Worm (Caenorhabditis elegans) whole organism, L4 larva: ENCODE data around the gene tag-77.
"Not testable (repeated sequence)": the region's sequence is repeated elsewhere in the genome, so short reads cannot be mapped to it uniquely, and the experiment has no call there.

Experiments
- F10B5.3 ChIP-seq: sonication (generic microtip); optimal IDR thresholded peaks from 2 replicates; lab custom pipeline; 2016; ENCODE audit warnings: mild to moderate bottlenecking, missing genetic modification characterization, missing compliant biosample characterization
- F26F4.8 ChIP-seq: fragments of 200-800 bp; sonication (Bioruptor generic); conservative IDR thresholded peaks from 2 replicates; pipeline ENCODE4 v1.3.6; 2022; ENCODE audit warnings: missing genetic modification characterization, missing compliant biosample characterization
- F49E8.2 ChIP-seq: sonication (generic microtip); optimal IDR thresholded peaks from 2 replicates; lab custom pipeline; 2016; ENCODE audit warnings: missing compliant biosample characterization, mild to moderate bottlenecking, missing genetic modification characterization, borderline replicate concordance
- T20F7.1 ChIP-seq: fragments of 200-800 bp; sonication (Bioruptor generic); optimal IDR thresholded peaks from 2 replicates; lab custom pipeline; 2018; ENCODE audit warnings: mild to moderate bottlenecking, missing genetic modification characterization, missing compliant biosample characterization
- T26A8.4 ChIP-seq: fragments of 200-800 bp; sonication (Bioruptor generic); IDR thresholded peaks from 2 replicates; pipeline ENCODE4 v1.3.6; 2022; ENCODE audit warnings: missing genetic modification characterization, missing compliant biosample characterization
- Y105C5A.15 ChIP-seq: fragments of 200-800 bp; sonication (Bioruptor generic); IDR thresholded peaks from 2 replicates; pipeline ENCODE4 v1.3.6; 2022; ENCODE audit warnings: missing genetic modification characterization, missing compliant biosample characterization
- Y75B8A.6 ChIP-seq: fragments of 200-800 bp; sonication (Bioruptor generic); IDR thresholded peaks from 2 replicates; pipeline ENCODE4 v1.3.6; 2022; ENCODE audit warnings: missing genetic modification reagents, missing genetic modification characterization, missing compliant biosample characterization
- ZK337.2 ChIP-seq: fragments of 200-800 bp; sonication (Bioruptor generic); IDR thresholded peaks from 2 replicates; pipeline ENCODE4 v1.3.6; 2022; ENCODE audit warnings: missing genetic modification reagents, missing genetic modification characterization, missing compliant biosample characterization
- ceh-20 ChIP-seq: fragments of 200-800 bp; sonication (Bioruptor generic); IDR thresholded peaks from 2 replicates; pipeline ENCODE4 v1.3.6; 2022; ENCODE audit warnings: missing genetic modification reagents, missing genetic modification characterization, missing compliant biosample characterization
- ceh-62 ChIP-seq: sonication (generic microtip); optimal IDR thresholded peaks from 2 replicates; lab custom pipeline; 2017; ENCODE audit warnings: missing biosample characterization, missing genetic modification characterization
- daf-19 ChIP-seq: fragments of 200-800 bp; sonication (Bioruptor generic); conservative IDR thresholded peaks from 2 replicates; pipeline ENCODE4 v1.3.6; 2022; ENCODE audit warnings: missing genetic modification characterization, missing compliant biosample characterization
- daf-8 ChIP-seq: fragments of 200-800 bp; sonication (Bioruptor generic); IDR thresholded peaks from 2 replicates; pipeline ENCODE4 v1.3.6; 2022; ENCODE audit warnings: missing genetic modification characterization, missing compliant biosample characterization
- dmd-6 ChIP-seq: fragments of 200-800 bp; sonication (Bioruptor generic); IDR thresholded peaks from 2 replicates; pipeline ENCODE4 v1.3.6; 2022; ENCODE audit warnings: missing genetic modification reagents, missing genetic modification characterization, missing compliant biosample characterization
- dpl-1 ChIP-seq: fragments of 150-350 bp; optimal IDR thresholded peaks from 2 replicates; lab custom pipeline; 2014; ENCODE audit warnings: missing biosample characterization, missing genetic modification reagents, missing genetic modification characterization
- dve-1 ChIP-seq: sonication (generic microtip); optimal IDR thresholded peaks from 2 replicates; lab custom pipeline; 2017; ENCODE audit warnings: antibody characterized with exemption, mild to moderate bottlenecking, missing genetic modification characterization, missing compliant biosample characterization; ENCODE audit not compliant: insufficient read depth
- egl-27 ChIP-seq: sonication (generic microtip); optimal IDR thresholded peaks from 3 replicates; lab custom pipeline; 2017; ENCODE audit warnings: missing biosample characterization, missing genetic modification reagents, missing genetic modification characterization
- gei-8 ChIP-seq: fragments of 200-800 bp; sonication (Bioruptor generic); optimal IDR thresholded peaks from 2 replicates; lab custom pipeline; 2018; ENCODE audit warnings: mild to moderate bottlenecking, missing genetic modification characterization, missing compliant biosample characterization
- hlh-30 ChIP-seq: sonication (generic microtip); optimal IDR thresholded peaks from 2 replicates; lab custom pipeline; 2017; ENCODE audit warnings: antibody characterized with exemption, mild to moderate bottlenecking, missing genetic modification characterization, missing compliant biosample characterization; ENCODE audit not compliant: insufficient read depth
- jun-1 ChIP-seq: fragments of 150-350 bp; optimal IDR thresholded peaks from 2 replicates; lab custom pipeline; 2014; ENCODE audit warnings: missing biosample characterization, missing genetic modification reagents, missing genetic modification characterization
- lim-7 ChIP-seq: fragments of 200-800 bp; sonication (Bioruptor generic); IDR thresholded peaks from 2 replicates; pipeline ENCODE4 v1.3.6; 2022; ENCODE audit warnings: missing genetic modification characterization, missing compliant biosample characterization
- lin-1 ChIP-seq: fragments of 200-800 bp; sonication (Bioruptor generic); IDR thresholded peaks from 2 replicates; pipeline ENCODE4 v1.3.6; 2022; ENCODE audit warnings: missing genetic modification reagents, missing genetic modification characterization, missing compliant biosample characterization
- lin-13 ChIP-seq: fragments of 150-350 bp; optimal IDR thresholded peaks from 2 replicates; lab custom pipeline; 2014; ENCODE audit warnings: missing biosample characterization, missing genetic modification reagents, missing genetic modification characterization
- lin-38 ChIP-seq: fragments of 200-800 bp; sonication (Bioruptor generic); IDR thresholded peaks from 2 replicates; pipeline ENCODE4 v1.3.6; 2022; ENCODE audit warnings: missing genetic modification reagents, missing genetic modification characterization, missing compliant biosample characterization
- madf-9 ChIP-seq: fragments of 200-800 bp; sonication (Bioruptor generic); conservative IDR thresholded peaks from 2 replicates; pipeline ENCODE4 v1.3.6; 2022; ENCODE audit warnings: missing genetic modification reagents, missing genetic modification characterization, missing compliant biosample characterization
- mdl-1 ChIP-seq, 2 experiments: fragments of 150-350 bp in 1 of 2; sonication (generic microtip) in 1 of 2; optimal IDR thresholded peaks; 2 replicates each; lab custom pipeline; 2014 to 2017; ENCODE audit warnings: missing biosample characterization in 2 of 2, missing genetic modification characterization in 2 of 2
- mdt-29 ChIP-seq: fragments of 200-800 bp; sonication (Bioruptor generic); IDR thresholded peaks from 2 replicates; pipeline ENCODE4 v1.3.6; 2022; ENCODE audit warnings: missing genetic modification reagents, missing genetic modification characterization, missing compliant biosample characterization
- mep-1 ChIP-seq: fragments of 150-350 bp; sonication (generic microtip); optimal IDR thresholded peaks from 3 replicates; lab custom pipeline; 2014; ENCODE audit warnings: missing biosample characterization, missing genetic modification characterization
- mes-2 ChIP-seq: sonication (generic microtip); optimal IDR thresholded peaks from 2 replicates; lab custom pipeline; 2016; ENCODE audit warnings: missing genotype, mild to moderate bottlenecking, missing genetic modification characterization, missing compliant biosample characterization; ENCODE audit not compliant: poor library complexity, severe bottlenecking
- nhr-28 ChIP-seq: fragments of 150-350 bp; optimal IDR thresholded peaks from 2 replicates; lab custom pipeline; 2014; ENCODE audit warnings: missing biosample characterization, missing genetic modification characterization
- nhr-48 ChIP-seq: sonication (generic microtip); optimal IDR thresholded peaks from 2 replicates; lab custom pipeline; 2016; ENCODE audit warnings: mild to moderate bottlenecking, missing genetic modification characterization, missing compliant biosample characterization
- nhr-6 ChIP-seq: fragments of 150-350 bp; optimal IDR thresholded peaks from 2 replicates; lab custom pipeline; 2014; ENCODE audit warnings: missing biosample characterization, missing genetic modification characterization
- pha-4 ChIP-seq, 2 experiments: fragments of 150-350 bp in 1 of 2; fragments of 200-800 bp in 1 of 2; sonication (Bioruptor generic) in 1 of 2; IDR thresholded peaks in 1 of 2; optimal IDR thresholded peaks in 1 of 2; 2 replicates each; pipeline versions ENCODE4 v1.3.6 to Lab custom; 2014 to 2022; ENCODE audit warnings: missing genetic modification characterization in 2 of 2, missing genetic modification reagents in 2 of 2, missing biosample characterization in 1 of 2, missing compliant biosample characterization in 1 of 2
- rbr-2 ChIP-seq: sonication (generic microtip); optimal IDR thresholded peaks from 2 replicates; lab custom pipeline; 2016; ENCODE audit warnings: missing genotype, missing genetic modification characterization, missing compliant biosample characterization
- set-16 ChIP-seq: fragments of 200-800 bp; sonication (Bioruptor generic); IDR thresholded peaks from 2 replicates; pipeline ENCODE4 v1.3.6; 2022; ENCODE audit warnings: missing genetic modification reagents, missing genetic modification characterization, missing compliant biosample characterization
- snpc-1.2 ChIP-seq: fragments of 200-800 bp; sonication (Bioruptor generic); IDR thresholded peaks from 2 replicates; pipeline ENCODE4 v1.3.6; 2022; ENCODE audit warnings: missing genetic modification reagents, missing genetic modification characterization, missing compliant biosample characterization
- unc-39 ChIP-seq: sonication (generic microtip); optimal IDR thresholded peaks from 2 replicates; lab custom pipeline; 2017; ENCODE audit warnings: missing biosample characterization, missing genetic modification characterization
- vab-7 ChIP-seq: fragments of 200-800 bp; sonication (Bioruptor generic); IDR thresholded peaks from 2 replicates; pipeline ENCODE4 v1.3.6; 2022; ENCODE audit warnings: missing genetic modification reagents, missing genetic modification characterization, missing compliant biosample characterization
- zip-2 ChIP-seq: fragments of 150-350 bp; optimal IDR thresholded peaks from 2 replicates; lab custom pipeline; 2014; ENCODE audit warnings: missing biosample characterization, missing genetic modification characterization
- ztf-11 ChIP-seq: fragments of 150-350 bp; optimal IDR thresholded peaks from 2 replicates; lab custom pipeline; 2014; ENCODE audit warnings: missing biosample characterization, missing genetic modification characterization
- ztf-7 ChIP-seq: fragments of 150-350 bp; optimal IDR thresholded peaks from 2 replicates; lab custom pipeline; 2014; ENCODE audit warnings: missing biosample characterization, missing genetic modification characterization

tag-77 gene

ce11 chrIV:8472493-8472892, 37.9 kb downstream of the tag-77 start, which contains the start of gene oat-1:
TSS of gene oat-1 (minus strand) at chrIV:8472593.
- TF ChIP-seq gei-8 (GFP tag; lab: Kevin White, UChicago) (no peak), ceh-62 (tag; lab: Kevin White, UChicago) (no peak), T26A8.4 (GFP tag; lab: Robert Waterston, UW) (no peak), madf-9 (GFP tag; lab: Robert Waterston, UW) (no peak), daf-8 (no peak)

- TF ChIP-seq vab-7 (GFP tag; lab: Robert Waterston, UW) (peak; percentile 46; the same call in 1 of the 2 replicates), Y105C5A.15 (GFP tag; lab: Robert Waterston, UW) (peak; percentile 73; the same call in 1 of the 2 replicates), lim-7 (GFP tag; lab: Robert Waterston, UW) (0 out of 2 replicates have a peak, but pooled peaks have one; percentile 42), lin-1 (0 out of 2 replicates have a peak, but pooled peaks have one; percentile 8), pha-4 (GFP tag; IDR thresholded peaks at IDR 0.05; lab: Robert Waterston, UW) (0 out of 2 replicates have a peak, but pooled peaks have one; percentile 6), F26F4.8 (GFP tag; lab: Robert Waterston, UW) (0 out of 2 replicates have a peak, but pooled peaks have one; percentile 7), mdt-29 (GFP tag; lab: Robert Waterston, UW) (peak; percentile 79)
- TF ChIP-seq pha-4 (tag; optimal IDR thresholded peaks at IDR 0.05; lab: Kevin White, UChicago), result not testable (repeated sequence)
These were observed 41.5 kb downstream of the tag-77 start for ce11 chrIV:8468729-8469340.

- 0 out of 2 replicates have a peak, but pooled peaks have one; percentile 27 for TF ChIP-seq snpc-1.2 (GFP tag; lab: Robert Waterston, UW)
- TF ChIP-seq, all 104 proteins: peak for 1; not testable (repeated sequence) for 103
These were observed 43.0 kb downstream of the tag-77 start for ce11 chrIV:8467343-8467742.

- TF ChIP-seq mep-1 (tag; lab: Kevin White, UChicago) (no peak), jun-1 (tag; lab: Kevin White, UChicago) (no peak), dmd-6 (GFP tag; lab: Robert Waterston, UW) (peak; percentile 19; the same call in 1 of the 2 replicates), mdl-1 (tag; optimal IDR thresholded peaks at IDR 0.05; lab: Kevin White, UChicago) (peak in 1 of 2 experiments; percentile 63), dpl-1 (no peak), mdt-29 (GFP tag; lab: Robert Waterston, UW) (no peak), ztf-7 (tag; lab: Kevin White, UChicago) (no peak), ZK337.2 (GFP tag; lab: Robert Waterston, UW) (no peak), T26A8.4 (GFP tag; lab: Robert Waterston, UW) (no peak), F49E8.2 (tag; lab: Kevin White, UChicago) (no peak), T20F7.1 (GFP tag; lab: Kevin White, UChicago) (no peak), mes-2 (tag; lab: Kevin White, UChicago) (no peak), ztf-11 (tag; lab: Kevin White, UChicago) (no peak), dve-1 (no peak), hlh-30 (tag; lab: Kevin White, UChicago) (peak; percentile 22), Y75B8A.6 (GFP tag; lab: Robert Waterston, UW) (no peak), lin-13 (GFP tag; lab: Kevin White, UChicago) (no peak), unc-39 (tag; lab: Kevin White, UChicago) (no peak), egl-27 (tag; lab: Kevin White, UChicago) (no peak), ceh-20 (GFP tag; lab: Robert Waterston, UW) (no peak), set-16 (no peak), nhr-28 (peak; percentile 40), F10B5.3 (tag; lab: Kevin White, UChicago) (no peak), lin-38 (GFP tag; lab: Robert Waterston, UW) (no peak), F26F4.8 (GFP tag; lab: Robert Waterston, UW) (no peak), rbr-2 (tag; lab: Kevin White, UChicago) (no peak), snpc-1.2 (GFP tag; lab: Robert Waterston, UW) (no peak), zip-2 (tag; lab: Kevin White, UChicago) (no peak), daf-19 (no peak), nhr-6 (no peak), pha-4 (GFP tag; IDR thresholded peaks at IDR 0.05; lab: Robert Waterston, UW) (no peak), pha-4 (tag; optimal IDR thresholded peaks at IDR 0.05; lab: Kevin White, UChicago) (no peak), nhr-48 (tag; lab: Kevin White, UChicago) (no peak), ceh-62 (tag; lab: Kevin White, UChicago) (no peak)
These were observed 46.2 kb downstream of the tag-77 start for ce11 chrIV:8464187-8464586.
